Fruit fly (Drosophila melanogaster) whole organism, adult: Measurements from ENCODE around the gene Gr64d.
A peak's percentile ranks its signal among the peaks of the same experiment; 100 is the strongest.

Source experiments
- CG11617 ChIP-seq: fragments of 200-800 bp; sonication (Bioruptor generic); optimal IDR thresholded peaks from 2 replicates; lab custom pipeline; 2017; ENCODE audit warnings: mild to moderate bottlenecking, missing biosample characterization, missing genetic modification reagents, missing genetic modification characterization
- CG12768 ChIP-seq: fragments of 200-800 bp; sonication (Bioruptor generic); optimal IDR thresholded peaks from 2 replicates; lab custom pipeline; 2017; ENCODE audit warnings: missing biosample characterization, missing genetic modification characterization, mild to moderate bottlenecking, moderate library complexity, missing genetic modification reagents
- CG14711 ChIP-seq: fragments of 200-800 bp; sonication (Bioruptor generic); optimal IDR thresholded peaks from 2 replicates; lab custom pipeline; 2018; ENCODE audit warnings: missing biosample characterization, mild to moderate bottlenecking, missing genetic modification characterization, moderate library complexity
- CG1620 ChIP-seq: fragments of 200-800 bp; sonication (Bioruptor generic); optimal IDR thresholded peaks from 2 replicates; lab custom pipeline; 2016; ENCODE audit warnings: missing biosample characterization, missing genetic modification characterization
- CG33017 ChIP-seq: fragments of 200-800 bp; sonication (Bioruptor generic); optimal IDR thresholded peaks from 2 replicates; lab custom pipeline; 2018; ENCODE audit warnings: missing biosample characterization, mild to moderate bottlenecking, missing genetic modification characterization, moderate library complexity
- CG5204 ChIP-seq: fragments of 200-800 bp; sonication (Bioruptor generic); optimal IDR thresholded peaks from 2 replicates; lab custom pipeline; 2016; ENCODE audit warnings: missing biosample characterization, missing genetic modification characterization
- CG7045 ChIP-seq: fragments of 200-800 bp; sonication (Bioruptor generic); optimal IDR thresholded peaks from 2 replicates; lab custom pipeline; 2017; ENCODE audit warnings: missing biosample characterization, mild to moderate bottlenecking, missing genetic modification characterization
- CG7101 ChIP-seq: fragments of 200-800 bp; sonication (Bioruptor generic); optimal IDR thresholded peaks from 2 replicates; lab custom pipeline; 2018; ENCODE audit warnings: missing biosample characterization, mild to moderate bottlenecking, missing genetic modification characterization, moderate library complexity
- Clk ChIP-seq: fragments of 200-800 bp; sonication (Bioruptor generic); optimal IDR thresholded peaks from 2 replicates; lab custom pipeline; 2017; ENCODE audit warnings: missing biosample characterization, missing genetic modification characterization
- Crg-1 ChIP-seq: fragments of 200-800 bp; sonication (Bioruptor generic); optimal IDR thresholded peaks from 2 replicates; lab custom pipeline; 2016; ENCODE audit warnings: missing biosample characterization, missing genetic modification characterization
- Hr96 ChIP-seq: fragments of 200-800 bp; sonication (Bioruptor generic); optimal IDR thresholded peaks from 2 replicates; lab custom pipeline; 2016; ENCODE audit warnings: missing biosample characterization, missing genetic modification characterization
- Mnt ChIP-seq: fragments of 200-800 bp; sonication (Bioruptor generic); optimal IDR thresholded peaks from 2 replicates; lab custom pipeline; 2016; ENCODE audit warnings: missing biosample characterization, mild to moderate bottlenecking, missing genetic modification characterization
- bab1 ChIP-seq: fragments of 200-800 bp; sonication (Bioruptor generic); optimal IDR thresholded peaks from 3 replicates; lab custom pipeline; 2019; ENCODE audit warnings: missing biosample characterization, mild to moderate bottlenecking, missing genetic modification characterization, moderate library complexity
- cic ChIP-seq: fragments of 200-800 bp; sonication (Bioruptor generic); optimal IDR thresholded peaks from 2 replicates; lab custom pipeline; 2017; ENCODE audit warnings: missing biosample characterization, mild to moderate bottlenecking, missing genetic modification characterization, moderate library complexity
- cnc ChIP-seq, 2 experiments: fragments of >200 bp; optimal IDR thresholded peaks; 2 replicates each; lab custom pipeline; 2017
- kay ChIP-seq: fragments of 200-800 bp; sonication (Bioruptor generic); peaks from one replicate; lab custom pipeline; 2016; ENCODE audit warnings: missing biosample characterization, missing genetic modification characterization, borderline replicate concordance
- ovo ChIP-seq: fragments of 200-800 bp; sonication (Bioruptor generic); optimal IDR thresholded peaks from 2 replicates; lab custom pipeline; 2016; ENCODE audit warnings: missing biosample characterization, missing genetic modification characterization
- pad ChIP-seq: fragments of 200-800 bp; sonication (Bioruptor generic); optimal IDR thresholded peaks from 3 replicates; lab custom pipeline; 2017; ENCODE audit warnings: missing biosample characterization, missing genetic modification characterization, mild to moderate bottlenecking, moderate library complexity, missing genetic modification reagents
- tj ChIP-seq: fragments of 200-800 bp; sonication (Bioruptor generic); optimal IDR thresholded peaks from 3 replicates; lab custom pipeline; 2017; ENCODE audit warnings: missing biosample characterization, mild to moderate bottlenecking, missing genetic modification characterization, moderate library complexity
- toe ChIP-seq: fragments of 200-800 bp; sonication (Bioruptor generic); optimal IDR thresholded peaks from 2 replicates; lab custom pipeline; 2016; ENCODE audit warnings: missing biosample characterization, missing genetic modification characterization

The Gr64d gene

dm6 chr3L:4031762-4032161 lies at the start of gene Gr64d, which contains the start of gene Gr64e:
Gene Gr64d, plus strand, starts transcription at chr3L:4032062.
Gene Gr64e, plus strand, starts transcription at chr3L:4032141.
- TF ChIP-seq toe (GFP tag; lab: Kevin White, UChicago) (no peak), Crg-1 (GFP tag; lab: Kevin White, UChicago) (no peak), bab1 (GFP tag; lab: Kevin White, UChicago) (no peak), ovo (GFP tag; lab: Kevin White, UChicago) (no peak), CG7101 (no peak), Clk (GFP tag; lab: Kevin White, UChicago) (no peak), CG14711 (tag; lab: Kevin White, UChicago) (no peak), CG7045 (GFP tag; lab: Kevin White, UChicago) (no peak), cic (no peak), tj (GFP tag; lab: Kevin White, UChicago) (no peak), cnc (optimal IDR thresholded peaks at IDR 0.05; lab: Kevin White, UChicago) (no peak), pad (GFP tag; lab: Kevin White, UChicago) (no peak), Hr96 (no peak), CG1620 (GFP tag; lab: Kevin White, UChicago) (no peak), CG12768 (GFP tag; lab: Kevin White, UChicago) (no peak), CG33017 (tag; lab: Kevin White, UChicago) (no peak)

dm6 chr3L:3983466-3983946 lies 48.4 kb upstream of the Gr64d start, which contains the start of gene scrt:
Gene scrt, plus strand, starts transcription at chr3L:3983896.
- TF ChIP-seq CG5204 (GFP tag; lab: Kevin White, UChicago) = no peak
- no peak for TF ChIP-seq CG33017 (tag; lab: Kevin White, UChicago)
- TF ChIP-seq cic = no peak
- peak; percentile 9 for TF ChIP-seq Hr96
- no peak for TF ChIP-seq toe (GFP tag; lab: Kevin White, UChicago)
- no peak for TF ChIP-seq bab1 (GFP tag; lab: Kevin White, UChicago)
- TF ChIP-seq Mnt (GFP tag; lab: Kevin White, UChicago) = no peak
- TF ChIP-seq ovo (GFP tag; lab: Kevin White, UChicago) = no peak
- TF ChIP-seq kay (GFP tag; lab: Kevin White, UChicago) = no peak
- TF ChIP-seq CG7045 (GFP tag; lab: Kevin White, UChicago) = peak; percentile 48
- no peak for TF ChIP-seq Crg-1 (GFP tag; lab: Kevin White, UChicago)
- no peak for TF ChIP-seq Clk (GFP tag; lab: Kevin White, UChicago)
- TF ChIP-seq CG12768 (GFP tag; lab: Kevin White, UChicago) = no peak
- TF ChIP-seq CG14711 (tag; lab: Kevin White, UChicago) = no peak
- TF ChIP-seq tj (GFP tag; lab: Kevin White, UChicago) = peak; percentile 16
- TF ChIP-seq CG1620 (GFP tag; lab: Kevin White, UChicago) = no peak
- no peak for TF ChIP-seq CG7101
- TF ChIP-seq CG11617 (GFP tag; lab: Kevin White, UChicago) = peak; percentile 10
- no peak for TF ChIP-seq cnc (optimal IDR thresholded peaks at IDR 0.05; lab: Kevin White, UChicago)
- peak; percentile 55 for TF ChIP-seq pad (GFP tag; lab: Kevin White, UChicago)

dm6 chr3L:3995554-3995953 lies 36.3 kb upstream of the Gr64d start:
- no peak for TF ChIP-seq CG14711 (tag; lab: Kevin White, UChicago)
- no peak for TF ChIP-seq bab1 (GFP tag; lab: Kevin White, UChicago)
- no peak for TF ChIP-seq CG5204 (GFP tag; lab: Kevin White, UChicago)
- TF ChIP-seq CG12768 (GFP tag; lab: Kevin White, UChicago) = no peak
- TF ChIP-seq ovo (GFP tag; lab: Kevin White, UChicago) = no peak
- no peak for TF ChIP-seq kay (GFP tag; lab: Kevin White, UChicago)
- no peak for TF ChIP-seq Clk (GFP tag; lab: Kevin White, UChicago)
- no peak for TF ChIP-seq Crg-1 (GFP tag; lab: Kevin White, UChicago)
- no peak for TF ChIP-seq CG7045 (GFP tag; lab: Kevin White, UChicago)
- TF ChIP-seq CG1620 (GFP tag; lab: Kevin White, UChicago) = no peak
- TF ChIP-seq CG7101 = no peak
- TF ChIP-seq CG33017 (tag; lab: Kevin White, UChicago) = no peak
- no peak for TF ChIP-seq cic
- TF ChIP-seq tj (GFP tag; lab: Kevin White, UChicago) = no peak
- TF ChIP-seq cnc (optimal IDR thresholded peaks at IDR 0.05; lab: Kevin White, UChicago) = no peak
- TF ChIP-seq toe (GFP tag; lab: Kevin White, UChicago) = no peak
- TF ChIP-seq CG11617 (GFP tag; lab: Kevin White, UChicago) = no peak
- no peak for TF ChIP-seq pad (GFP tag; lab: Kevin White, UChicago)
- TF ChIP-seq Mnt (GFP tag; lab: Kevin White, UChicago) = no peak
- no peak for TF ChIP-seq Hr96

- TF ChIP-seq kay (GFP tag; lab: Kevin White, UChicago) (no peak), CG11617 (GFP tag; lab: Kevin White, UChicago) (no peak), bab1 (GFP tag; lab: Kevin White, UChicago) (no peak), CG5204 (GFP tag; lab: Kevin White, UChicago) (no peak), Hr96 (no peak), cnc (optimal IDR thresholded peaks at IDR 0.05; lab: Kevin White, UChicago) (no peak), CG1620 (GFP tag; lab: Kevin White, UChicago) (no peak), CG7101 (no peak), Crg-1 (GFP tag; lab: Kevin White, UChicago) (no peak), CG14711 (tag; lab: Kevin White, UChicago) (no peak), Clk (GFP tag; lab: Kevin White, UChicago) (no peak), Mnt (GFP tag; lab: Kevin White, UChicago) (no peak), CG12768 (GFP tag; lab: Kevin White, UChicago) (no peak), toe (GFP tag; lab: Kevin White, UChicago) (no peak), pad (GFP tag; lab: Kevin White, UChicago) (no peak), ovo (GFP tag; lab: Kevin White, UChicago) (no peak), cic (no peak)
Observed at dm6 chr3L:4000711-4001110, 31.2 kb upstream of the Gr64d start.

dm6 chr3L:4001500-4001899 lies 30.4 kb upstream of the Gr64d start:
- no peak for TF ChIP-seq bab1 (GFP tag; lab: Kevin White, UChicago)
